Worm (Caenorhabditis elegans) whole organism, early embryonic: ENCODE data around the gene F21C10.5.

ENCODE experiments used
- B0310.2 ChIP-seq: sonication (generic microtip); optimal IDR thresholded peaks from 2 replicates; lab custom pipeline; 2016; ENCODE audit warnings: mild to moderate bottlenecking, missing genetic modification characterization, missing compliant biosample characterization
- F13C5.2 ChIP-seq: sonication (generic microtip); optimal IDR thresholded peaks from 2 replicates; lab custom pipeline; 2017; ENCODE audit warnings: mild to moderate bottlenecking, missing genetic modification characterization, inconsistent platforms, missing compliant biosample characterization
- aly-1 ChIP-seq: sonication (generic microtip); optimal IDR thresholded peaks from 2 replicates; lab custom pipeline; 2016; ENCODE audit warnings: missing genetic modification characterization, missing compliant biosample characterization
- ama-1 ChIP-seq: fragments of 150-350 bp; optimal IDR thresholded peaks from 2 replicates; lab custom pipeline; 2014
- ceh-13 ChIP-seq: fragments of 200-800 bp; sonication (Bioruptor generic); optimal IDR thresholded peaks from 2 replicates; lab custom pipeline; 2018; ENCODE audit warnings: mild to moderate bottlenecking, missing genetic modification characterization, missing compliant biosample characterization
- ceh-36 ChIP-seq: sonication (generic microtip); optimal IDR thresholded peaks from 2 replicates; lab custom pipeline; 2016; ENCODE audit warnings: missing genetic modification characterization, inconsistent platforms, missing compliant biosample characterization
- ets-7 ChIP-seq: sonication (generic microtip); optimal IDR thresholded peaks from 2 replicates; lab custom pipeline; 2016; ENCODE audit warnings: missing genotype, missing genetic modification characterization, missing compliant biosample characterization
- flt-1 ChIP-seq: fragments of 200-800 bp; sonication (Bioruptor generic); IDR thresholded peaks from 2 replicates; pipeline ENCODE4 v1.3.6; 2022; ENCODE audit warnings: missing genetic modification characterization, missing compliant biosample characterization
- hmbx-1 ChIP-seq: sonication (generic microtip); optimal IDR thresholded peaks from 2 replicates; lab custom pipeline; 2016; ENCODE audit warnings: mild to moderate bottlenecking, missing genetic modification characterization, missing compliant biosample characterization
- hmg-4 ChIP-seq: fragments of 200-800 bp; sonication (Bioruptor generic); optimal IDR thresholded peaks from 2 replicates; lab custom pipeline; 2018; ENCODE audit warnings: mild to moderate bottlenecking, missing genetic modification characterization, missing compliant biosample characterization
- hnd-1 ChIP-seq: sonication (generic microtip); optimal IDR thresholded peaks from 2 replicates; lab custom pipeline; 2016; ENCODE audit warnings: missing genetic modification characterization, missing compliant biosample characterization
- pes-1 ChIP-seq: fragments of 200-800 bp; sonication (Bioruptor generic); IDR thresholded peaks from 2 replicates; pipeline ENCODE4 v1.3.6; 2022; ENCODE audit warnings: missing genetic modification reagents, missing genetic modification characterization, missing compliant biosample characterization
- scrt-1 ChIP-seq: fragments of 200-800 bp; sonication (Bioruptor generic); IDR thresholded peaks from 2 replicates; pipeline ENCODE4 v1.3.6; 2022; ENCODE audit warnings: missing genetic modification characterization, missing compliant biosample characterization
- sea-1 ChIP-seq: fragments of 200-800 bp; sonication (Bioruptor generic); conservative IDR thresholded peaks from 2 replicates; pipeline ENCODE4 v1.3.6; 2022; ENCODE audit warnings: missing genetic modification characterization, missing compliant biosample characterization
- tbx-11 ChIP-seq: fragments of 200-800 bp; sonication (Bioruptor generic); IDR thresholded peaks from 2 replicates; pipeline ENCODE4 v1.3.6; 2022; ENCODE audit warnings: missing genetic modification characterization, missing compliant biosample characterization
- tbx-37 ChIP-seq: fragments of 200-800 bp; sonication (Bioruptor generic); conservative IDR thresholded peaks from 2 replicates; pipeline ENCODE4 v1.3.6; 2022; ENCODE audit warnings: missing genetic modification reagents, missing genetic modification characterization, missing compliant biosample characterization
- tra-4 ChIP-seq: sonication (generic microtip); optimal IDR thresholded peaks from 2 replicates; lab custom pipeline; 2017; ENCODE audit warnings: missing genetic modification characterization, missing compliant biosample characterization

Gene F21C10.5

ce11 chrV:9156679-9157078, 31.2 kb downstream of the F21C10.5 start, which contains the start of gene B0222.15:
B0222.15 (minus strand) TSS chrV:9156779.
- TF ChIP-seq ama-1 (lab: Kevin White, UChicago) (no peak), flt-1 (GFP tag; lab: Robert Waterston, UW) (no peak)

- no peak for TF ChIP-seq pes-1
- no peak for TF ChIP-seq ets-7
- no peak for TF ChIP-seq hnd-1 (tag; lab: Kevin White, UChicago)
- TF ChIP-seq F13C5.2, result no peak
- TF ChIP-seq ceh-36 (tag; lab: Kevin White, UChicago), result no peak
- no peak for TF ChIP-seq hmbx-1
- no peak for TF ChIP-seq scrt-1
- TF ChIP-seq hmg-4 (GFP tag; lab: Kevin White, UChicago), result no peak
- TF ChIP-seq tbx-37 (GFP tag; lab: Robert Waterston, UW), result no peak
- no peak for TF ChIP-seq ama-1 (lab: Kevin White, UChicago)
- no peak for TF ChIP-seq ceh-13 (GFP tag; lab: Kevin White, UChicago)
- no peak for TF ChIP-seq tra-4
- no peak for TF ChIP-seq flt-1 (GFP tag; lab: Robert Waterston, UW)
- no peak for TF ChIP-seq aly-1 (tag; lab: Kevin White, UChicago)
Observed at ce11 chrV:9157597-9157996, 32.2 kb downstream of the F21C10.5 start.

ce11 chrV:9160224-9160886, 34.9 kb downstream of the F21C10.5 start, which contains the start of gene col-144:
col-144 (minus strand) TSS chrV:9160642.
- TF ChIP-seq B0310.2 (tag; lab: Kevin White, UChicago) (no peak), ceh-13 (GFP tag; lab: Kevin White, UChicago) (no peak), F13C5.2 (no peak), ama-1 (lab: Kevin White, UChicago) (no peak), flt-1 (GFP tag; lab: Robert Waterston, UW) (no peak), ets-7 (no peak), aly-1 (tag; lab: Kevin White, UChicago) (no peak), ceh-36 (tag; lab: Kevin White, UChicago) (no peak), hmbx-1 (no peak), tbx-11 (GFP tag; lab: Robert Waterston, UW) (no peak), hmg-4 (GFP tag; lab: Kevin White, UChicago) (no peak), tbx-37 (GFP tag; lab: Robert Waterston, UW) (no peak), sea-1 (GFP tag; lab: Robert Waterston, UW) (no peak), hnd-1 (tag; lab: Kevin White, UChicago) (no peak), scrt-1 (no peak), tra-4 (no peak), pes-1 (no peak)

ce11 chrV:9162118-9162729, 36.8 kb downstream of the F21C10.5 start:
- TF ChIP-seq hnd-1 (tag; lab: Kevin White, UChicago) (no peak), ceh-13 (GFP tag; lab: Kevin White, UChicago) (no peak), ets-7 (no peak), ceh-36 (tag; lab: Kevin White, UChicago) (no peak), B0310.2 (tag; lab: Kevin White, UChicago) (no peak), aly-1 (tag; lab: Kevin White, UChicago) (no peak), scrt-1 (no peak), sea-1 (GFP tag; lab: Robert Waterston, UW) (no peak), pes-1 (no peak)

ce11 chrV:9162955-9163468, 37.6 kb downstream of the F21C10.5 start, which contains the start of gene col-145:
col-145 (minus strand) TSS chrV:9163005.
- TF ChIP-seq ets-7 (no peak), ceh-13 (GFP tag; lab: Kevin White, UChicago) (no peak), ama-1 (lab: Kevin White, UChicago) (no peak), tbx-11 (GFP tag; lab: Robert Waterston, UW) (no peak), hnd-1 (tag; lab: Kevin White, UChicago) (no peak), F13C5.2 (no peak), ceh-36 (tag; lab: Kevin White, UChicago) (no peak), tbx-37 (GFP tag; lab: Robert Waterston, UW) (no peak), pes-1 (no peak), tra-4 (no peak), aly-1 (tag; lab: Kevin White, UChicago) (no peak), hmbx-1 (no peak)

- no peak for TF ChIP-seq hnd-1 (tag; lab: Kevin White, UChicago)
Observed at ce11 chrV:9163897-9164296, 38.5 kb downstream of the F21C10.5 start.

- TF ChIP-seq tra-4 (no peak), tbx-37 (GFP tag; lab: Robert Waterston, UW) (no peak), aly-1 (tag; lab: Kevin White, UChicago) (no peak), ceh-13 (GFP tag; lab: Kevin White, UChicago) (no peak), tbx-11 (GFP tag; lab: Robert Waterston, UW) (no peak), hmg-4 (GFP tag; lab: Kevin White, UChicago) (no peak), B0310.2 (tag; lab: Kevin White, UChicago) (no peak)
Observed at ce11 chrV:9165073-9165699, 39.7 kb downstream of the F21C10.5 start, which contains the start of gene col-10. col-10 (minus strand) TSS chrV:9165307.
